1 fruit fly cellular context compared by ENCODE assay signal in the genomic region with DNA sequence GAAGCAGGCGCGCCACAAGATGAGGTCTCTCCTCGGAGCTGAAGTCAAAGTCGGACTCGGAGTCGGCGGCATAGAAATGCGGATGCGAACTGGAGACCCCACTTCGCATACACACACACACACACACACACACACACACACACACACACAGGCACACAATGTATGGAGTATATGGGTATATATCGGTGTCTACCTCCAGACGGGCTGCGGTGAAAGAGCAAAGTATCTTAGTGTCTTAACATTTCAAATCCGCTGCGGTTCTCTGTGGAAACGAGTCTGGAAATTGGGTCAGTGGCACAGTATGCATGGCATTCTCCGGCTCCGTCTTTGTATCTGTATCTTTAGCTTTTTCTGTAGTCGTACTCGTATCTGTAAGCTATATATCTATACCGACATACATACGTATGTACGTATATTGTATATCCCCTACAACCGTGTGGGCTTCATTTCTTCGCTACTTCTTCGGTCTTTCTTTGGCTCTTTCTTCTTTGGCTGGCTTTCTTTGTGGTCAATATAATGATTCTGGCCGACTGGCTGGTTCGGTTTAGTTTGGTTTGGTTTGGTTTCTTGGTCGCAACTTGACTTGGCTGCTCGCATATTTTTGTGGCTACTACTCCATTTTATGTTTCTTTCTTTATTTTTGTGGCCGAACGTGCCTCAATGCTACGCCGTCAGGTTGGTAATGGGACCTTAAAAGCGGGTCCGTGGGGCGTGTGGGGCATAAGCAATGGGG.
A peak's percentile ranks its signal among the peaks of the same experiment; 100 is the strongest.
TF ChIP-seq lines count a peak whose summit lies in the region.

No protein-coding gene starts in this region.

TF ChIP-seq in whole organism, prepupa, 60 proteins besides CTCF, POLR2A, EP300 and RAD21 (continued from another document):
- no peak for TF ChIP-seq fd59A (GFP tag; optimal IDR thresholded peaks at IDR 0.05; lab: Kevin White, UChicago)
- no peak for TF ChIP-seq CG31627 (GFP tag; optimal IDR thresholded peaks at IDR 0.05; lab: Kevin White, UChicago)
- TF ChIP-seq CG6276 (GFP tag; optimal IDR thresholded peaks at IDR 0.05; lab: Kevin White, UChicago) = no peak
- TF ChIP-seq CG7368 (GFP tag; optimal IDR thresholded peaks at IDR 0.05; lab: Kevin White, UChicago) = no peak
- TF ChIP-seq Smox (GFP tag; optimal IDR thresholded peaks at IDR 0.05; lab: Kevin White, UChicago) = no peak
- no peak for TF ChIP-seq CG10669 (GFP tag; optimal IDR thresholded peaks at IDR 0.05; lab: Kevin White, UChicago)
- TF ChIP-seq CG6163 (GFP tag; IDR thresholded peaks at IDR 0.05; lab: Robert Waterston, UW) = 0 out of 3 replicates have a peak, but pooled peaks have one; percentile 15
- TF ChIP-seq CG6854 (GFP tag; optimal IDR thresholded peaks at IDR 0.05; lab: Kevin White, UChicago) = peak; percentile 6
- TF ChIP-seq CG9139 (GFP tag; optimal IDR thresholded peaks at IDR 0.05; lab: Kevin White, UChicago) = no peak
- no peak for TF ChIP-seq Sox102F (GFP tag; optimal IDR thresholded peaks at IDR 0.05; lab: Kevin White, UChicago)
- no peak for TF ChIP-seq acj6 (GFP tag; optimal IDR thresholded peaks at IDR 0.05; lab: Kevin White, UChicago)
